Worm (Caenorhabditis elegans): ENCODE results near the gene Y6E2A.7.

- TF ChIP-seq ceh-19 (GFP tag; optimal IDR thresholded peaks at IDR 0.05) (no peak), rnt-1 (tag; optimal IDR thresholded peaks at IDR 0.05) (no peak), pha-4 (tag; optimal IDR thresholded peaks at IDR 0.05) (no peak), pag-3 (tag; optimal IDR thresholded peaks at IDR 0.05; ENCODE audit: borderline replicate concordance) (no peak), pqm-1 (tag; optimal IDR thresholded peaks at IDR 0.05) (no peak), ets-4 (tag; optimal IDR thresholded peaks at IDR 0.05) (no peak), unc-86 (tag; optimal IDR thresholded peaks at IDR 0.05) (no peak), lin-11 (tag; optimal IDR thresholded peaks at IDR 0.05) (no peak), F13H6.1 (tag; optimal IDR thresholded peaks at IDR 0.05) (no peak), pax-1 (tag; optimal IDR thresholded peaks at IDR 0.05) (no peak)
These were observed 16.1 kb downstream of the Y6E2A.7 start, which contains the start of gene str-27 for ce11 chrV:15735720-15736119.

All from whole organism, late embryonic.